Fruit fly (Drosophila melanogaster): ENCODE results near the gene aly.

DNA sequence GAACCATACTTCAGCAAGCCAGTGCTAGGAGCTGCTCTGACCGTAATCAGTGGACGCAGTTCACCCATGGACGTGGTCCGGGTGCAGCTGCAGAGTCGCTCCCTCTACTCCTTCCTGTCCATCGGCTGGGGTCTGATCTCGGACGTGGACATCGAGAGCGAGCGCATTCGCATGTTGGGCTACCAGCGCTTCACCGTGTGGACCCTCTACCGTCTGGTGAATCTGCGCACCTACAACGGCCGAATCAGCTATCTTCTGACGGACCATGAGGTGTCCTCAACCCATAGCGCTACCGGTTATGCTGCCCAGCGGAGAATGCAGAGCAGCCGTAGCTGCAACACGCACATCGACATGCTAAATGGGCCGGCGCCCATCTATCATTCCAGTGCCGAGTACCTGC, 22.3 kb upstream of the aly start:
- TF ChIP-seq psq (optimal IDR thresholded peaks at IDR 0.05) (no peak), Sin3A (optimal IDR thresholded peaks at IDR 0.05) (no peak)
